Fruit fly (Drosophila melanogaster) whole organism, embryonic: Measurements from ENCODE around the gene CG9837.

Experiments used
- Aef1 ChIP-seq: fragments of 200-800 bp; sonication (Bioruptor generic); IDR thresholded peaks from 3 replicates; pipeline ENCODE4 v1.3.6; 2022; ENCODE audit warnings: missing biosample characterization, missing genetic modification characterization
- Awh ChIP-seq: fragments of 200-800 bp; sonication (Bioruptor generic); IDR thresholded peaks from 2 replicates; pipeline ENCODE4, ENCODE4 v1.3.6; 2022; ENCODE audit warnings: missing biosample characterization, missing genetic modification characterization
- BEAF-32 ChIP-seq: fragments of 200-800 bp; sonication (Bioruptor generic); optimal IDR thresholded peaks from 3 replicates; lab custom pipeline; 2017; ENCODE audit warnings: missing biosample characterization, missing genetic modification characterization, mild to moderate bottlenecking, moderate library complexity, missing genetic modification reagents
- Blimp-1 ChIP-seq: fragments of 200-800 bp; sonication (Bioruptor generic); optimal IDR thresholded peaks from 3 replicates; lab custom pipeline; 2018; ENCODE audit warnings: missing biosample characterization, missing genetic modification characterization, mild to moderate bottlenecking, moderate library complexity, missing genetic modification reagents
- CG10565 ChIP-seq: fragments of 200-800 bp; sonication (Bioruptor generic); optimal IDR thresholded peaks from 3 replicates; lab custom pipeline; 2016; ENCODE audit warnings: missing biosample characterization, mild to moderate bottlenecking, missing genetic modification characterization
- CG10979 ChIP-seq: fragments of 200-800 bp; sonication (Bioruptor generic); optimal IDR thresholded peaks from 2 replicates; lab custom pipeline; 2018; ENCODE audit warnings: missing biosample characterization, mild to moderate bottlenecking, missing genetic modification characterization, moderate library complexity
- CG12744 ChIP-seq: fragments of 200-800 bp; sonication (Bioruptor generic); optimal IDR thresholded peaks from 2 replicates; lab custom pipeline; 2016; ENCODE audit warnings: missing biosample characterization, missing genetic modification characterization
- CG15479 ChIP-seq: fragments of 200-800 bp; sonication (Bioruptor generic); optimal IDR thresholded peaks from 3 replicates; lab custom pipeline; 2019; ENCODE audit warnings: missing biosample characterization, mild to moderate bottlenecking, missing genetic modification characterization, moderate library complexity
- CG15514 ChIP-seq: fragments of 200-800 bp; sonication (Bioruptor generic); optimal IDR thresholded peaks from 3 replicates; lab custom pipeline; 2017; ENCODE audit warnings: missing biosample characterization, missing genetic modification characterization, mild to moderate bottlenecking, moderate library complexity, missing genetic modification reagents
- CG15696 ChIP-seq: fragments of 200-800 bp; sonication (Bioruptor generic); optimal IDR thresholded peaks from 2 replicates; lab custom pipeline; 2019; ENCODE audit warnings: missing biosample characterization, mild to moderate bottlenecking, missing genetic modification characterization, moderate library complexity
- CG17829 ChIP-seq: fragments of 200-800 bp; optimal IDR thresholded peaks from 2 replicates; lab custom pipeline; 2019; ENCODE audit warnings: missing biosample characterization, mild to moderate bottlenecking, missing genetic modification characterization, moderate library complexity
- CG2129 ChIP-seq: fragments of 200-800 bp; sonication (Bioruptor generic); IDR thresholded peaks from 2 replicates; pipeline ENCODE4 v1.3.6; 2022; ENCODE audit warnings: missing biosample characterization, missing genetic modification characterization; ENCODE audit not compliant: partially characterized antibody
- CG30020 ChIP-seq: fragments of 200-800 bp; optimal IDR thresholded peaks from 2 replicates; lab custom pipeline; 2019; ENCODE audit warnings: missing biosample characterization, mild to moderate bottlenecking, missing genetic modification characterization, moderate library complexity
- CG30431 ChIP-seq: fragments of 200-800 bp; sonication (Bioruptor generic); optimal IDR thresholded peaks from 2 replicates; lab custom pipeline; 2017; ENCODE audit warnings: missing biosample characterization, missing genetic modification characterization
- CG3163 ChIP-seq: fragments of 200-800 bp; sonication (Bioruptor generic); optimal IDR thresholded peaks from 3 replicates; lab custom pipeline; 2016; ENCODE audit warnings: missing biosample characterization, missing genetic modification characterization
- CG3407 ChIP-seq: fragments of 200-800 bp; sonication (Bioruptor generic); optimal IDR thresholded peaks from 2 replicates; lab custom pipeline; 2018; ENCODE audit warnings: missing biosample characterization, mild to moderate bottlenecking, missing genetic modification characterization
- CG3847 ChIP-seq: fragments of 200-800 bp; sonication (Bioruptor generic); IDR thresholded peaks from 2 replicates; pipeline ENCODE4 v1.3.6; 2022; ENCODE audit warnings: missing biosample characterization, missing genetic modification characterization
- CG4282 ChIP-seq: fragments of 200-800 bp; sonication (Bioruptor generic); optimal IDR thresholded peaks from 2 replicates; lab custom pipeline; 2016; ENCODE audit warnings: missing biosample characterization, missing genetic modification characterization
- CG5245 ChIP-seq: fragments of 200-800 bp; sonication (Bioruptor generic); optimal IDR thresholded peaks from 3 replicates; lab custom pipeline; 2016; ENCODE audit warnings: missing biosample characterization, missing genetic modification characterization
- CG6254 ChIP-seq: fragments of 200-800 bp; sonication (Bioruptor generic); optimal IDR thresholded peaks from 3 replicates; lab custom pipeline; 2017; ENCODE audit warnings: mild to moderate bottlenecking, missing biosample characterization, missing genetic modification reagents, missing genetic modification characterization
- CG7357 ChIP-seq: fragments of 200-800 bp; sonication (Bioruptor generic); IDR thresholded peaks from 3 replicates; pipeline ENCODE4 v1.3.6; 2022; ENCODE audit warnings: missing biosample characterization, missing genetic modification characterization
- CG7987 ChIP-seq: fragments of 200-800 bp; sonication (Bioruptor generic); optimal IDR thresholded peaks from 2 replicates; lab custom pipeline; 2018; ENCODE audit warnings: missing biosample characterization, mild to moderate bottlenecking, missing genetic modification characterization, moderate library complexity
- GATAe ChIP-seq: fragments of 200-800 bp; sonication (Bioruptor generic); conservative IDR thresholded peaks from 2 replicates; pipeline ENCODE4 v1.3.6; 2022; ENCODE audit warnings: missing biosample characterization, missing genetic modification characterization
- Hand ChIP-seq: fragments of 200-800 bp; sonication (Bioruptor generic); optimal IDR thresholded peaks from 2 replicates; lab custom pipeline; 2017; ENCODE audit warnings: mild to moderate bottlenecking, missing biosample characterization, missing genetic modification reagents, missing genetic modification characterization
- Sry-β ChIP-seq: fragments of 200-800 bp; sonication (Bioruptor generic); optimal IDR thresholded peaks from 2 replicates; lab custom pipeline; 2018; ENCODE audit warnings: missing biosample characterization, mild to moderate bottlenecking, missing genetic modification characterization, moderate library complexity
- Stat92E ChIP-seq, 3 experiments: fragments of >200 bp in 2 of 3; fragments of 200-800 bp in 1 of 3; sonication (Bioruptor generic) in 1 of 3; optimal IDR thresholded peaks; 2 replicates each; lab custom pipeline; 2017 to 2019; ENCODE audit warnings: missing biosample characterization in 3 of 3, missing genetic modification characterization in 3 of 3, mild to moderate bottlenecking in 1 of 3, moderate library complexity in 1 of 3
- Taf1 ChIP-seq: fragments of 200-800 bp; sonication (Bioruptor generic); IDR thresholded peaks from 2 replicates; pipeline ENCODE4 v1.3.6; 2022; ENCODE audit warnings: missing biosample characterization, missing genetic modification characterization
- YL-1 ChIP-seq: fragments of 200-800 bp; sonication (Bioruptor generic); optimal IDR thresholded peaks from 3 replicates; lab custom pipeline; 2017; ENCODE audit warnings: missing biosample characterization, mild to moderate bottlenecking, missing genetic modification characterization
- ab ChIP-seq: fragments of 200-800 bp; sonication (Bioruptor generic); optimal IDR thresholded peaks from 2 replicates; lab custom pipeline; 2016; ENCODE audit warnings: missing biosample characterization, missing genetic modification characterization
- al ChIP-seq: fragments of 200-800 bp; sonication (Bioruptor generic); IDR thresholded peaks from 2 replicates; pipeline ENCODE4 v1.3.6; 2022; ENCODE audit warnings: missing biosample characterization, missing genetic modification characterization
- ara ChIP-seq: fragments of 200-800 bp; sonication (Bioruptor generic); IDR thresholded peaks from 2 replicates; pipeline ENCODE4 v1.3.6; 2022; ENCODE audit warnings: missing biosample characterization, missing genetic modification characterization
- dati ChIP-seq: fragments of 200-800 bp; sonication (Bioruptor generic); IDR thresholded peaks from 2 replicates; pipeline ENCODE4 v1.3.6; 2022; ENCODE audit warnings: missing biosample characterization, missing genetic modification characterization
- ewg ChIP-seq: fragments of 200-800 bp; sonication (Bioruptor generic); optimal IDR thresholded peaks from 3 replicates; lab custom pipeline; 2017; ENCODE audit warnings: mild to moderate bottlenecking, missing biosample characterization, missing genetic modification reagents, missing genetic modification characterization
- fru ChIP-seq: fragments of >200 bp; optimal IDR thresholded peaks from 2 replicates; lab custom pipeline; 2017
- insv ChIP-seq, 2 experiments: fragments of 200-800 bp; sonication (Bioruptor generic); optimal IDR thresholded peaks; 3 replicates each; lab custom pipeline; 2016 to 2018; ENCODE audit warnings: missing biosample characterization in 2 of 2, missing genetic modification characterization in 2 of 2
- klu ChIP-seq: fragments of 200-800 bp; sonication (Bioruptor generic); IDR thresholded peaks from 2 replicates; pipeline ENCODE4 v1.3.6; 2022; ENCODE audit warnings: missing biosample characterization, missing genetic modification characterization
- lov ChIP-seq, 2 experiments: fragments of 200-800 bp in 1 of 2; fragments of >200 bp in 1 of 2; sonication (Bioruptor generic) in 1 of 2; IDR thresholded peaks in 1 of 2; optimal IDR thresholded peaks in 1 of 2; 2 replicates in 1 of 2; 3 replicates in 1 of 2; pipeline versions ENCODE4 v1.3.6 to Lab custom; 2017 to 2022; ENCODE audit warnings: missing biosample characterization in 1 of 2, missing genetic modification characterization in 1 of 2
- nerfin-1 ChIP-seq: fragments of 200-800 bp; sonication (Bioruptor generic); optimal IDR thresholded peaks from 3 replicates; lab custom pipeline; 2019; ENCODE audit warnings: missing biosample characterization, mild to moderate bottlenecking, missing genetic modification characterization, moderate library complexity
- nom ChIP-seq: fragments of 200-800 bp; sonication (Bioruptor generic); optimal IDR thresholded peaks from 2 replicates; lab custom pipeline; 2017; ENCODE audit warnings: missing biosample characterization, missing genetic modification characterization, mild to moderate bottlenecking, moderate library complexity, missing genetic modification reagents
- onecut ChIP-seq: fragments of 200-800 bp; sonication (Bioruptor generic); IDR thresholded peaks from 2 replicates; pipeline ENCODE4 v1.3.6; 2022; ENCODE audit warnings: missing biosample characterization, missing genetic modification characterization
- sob ChIP-seq: fragments of 200-800 bp; sonication (Bioruptor generic); IDR thresholded peaks from 2 replicates; pipeline ENCODE4 v1.3.6; 2022; ENCODE audit warnings: missing biosample characterization, missing genetic modification characterization
- sug ChIP-seq: fragments of 200-800 bp; optimal IDR thresholded peaks from 2 replicates; lab custom pipeline; 2019; ENCODE audit warnings: missing biosample characterization, mild to moderate bottlenecking, missing genetic modification characterization, moderate library complexity
- tio ChIP-seq: fragments of 200-800 bp; sonication (Bioruptor generic); optimal IDR thresholded peaks from 2 replicates; lab custom pipeline; 2017; ENCODE audit warnings: missing biosample characterization, missing genetic modification characterization, inconsistent platforms
- tll ChIP-seq, 2 experiments: fragments of 200-800 bp in 1 of 2; fragments of >200 bp in 1 of 2; sonication (Bioruptor generic) in 1 of 2; optimal IDR thresholded peaks; 2 replicates each; lab custom pipeline; 2017 to 2019; ENCODE audit warnings: missing biosample characterization in 2 of 2, missing genetic modification characterization in 2 of 2, mild to moderate bottlenecking in 1 of 2, moderate library complexity in 1 of 2
- unpg ChIP-seq: fragments of 200-800 bp; sonication (Bioruptor generic); optimal IDR thresholded peaks from 3 replicates; lab custom pipeline; 2018; ENCODE audit warnings: missing biosample characterization, mild to moderate bottlenecking, missing genetic modification characterization, moderate library complexity
- vvl ChIP-seq: fragments of 200-800 bp; sonication (Bioruptor generic); IDR thresholded peaks from 2 replicates; pipeline ENCODE4 v1.3.6; 2022; ENCODE audit warnings: missing biosample characterization, missing genetic modification characterization
- wdn ChIP-seq: fragments of 200-800 bp; sonication (Bioruptor generic); IDR thresholded peaks from 2 replicates; pipeline ENCODE4 v1.3.6; 2022; ENCODE audit warnings: missing biosample characterization, missing genetic modification characterization
- zfh2 ChIP-seq: fragments of 200-800 bp; sonication (Bioruptor generic); optimal IDR thresholded peaks from 2 replicates; lab custom pipeline; 2016; ENCODE audit warnings: missing biosample characterization, missing genetic modification characterization

The CG9837 gene

DNA sequence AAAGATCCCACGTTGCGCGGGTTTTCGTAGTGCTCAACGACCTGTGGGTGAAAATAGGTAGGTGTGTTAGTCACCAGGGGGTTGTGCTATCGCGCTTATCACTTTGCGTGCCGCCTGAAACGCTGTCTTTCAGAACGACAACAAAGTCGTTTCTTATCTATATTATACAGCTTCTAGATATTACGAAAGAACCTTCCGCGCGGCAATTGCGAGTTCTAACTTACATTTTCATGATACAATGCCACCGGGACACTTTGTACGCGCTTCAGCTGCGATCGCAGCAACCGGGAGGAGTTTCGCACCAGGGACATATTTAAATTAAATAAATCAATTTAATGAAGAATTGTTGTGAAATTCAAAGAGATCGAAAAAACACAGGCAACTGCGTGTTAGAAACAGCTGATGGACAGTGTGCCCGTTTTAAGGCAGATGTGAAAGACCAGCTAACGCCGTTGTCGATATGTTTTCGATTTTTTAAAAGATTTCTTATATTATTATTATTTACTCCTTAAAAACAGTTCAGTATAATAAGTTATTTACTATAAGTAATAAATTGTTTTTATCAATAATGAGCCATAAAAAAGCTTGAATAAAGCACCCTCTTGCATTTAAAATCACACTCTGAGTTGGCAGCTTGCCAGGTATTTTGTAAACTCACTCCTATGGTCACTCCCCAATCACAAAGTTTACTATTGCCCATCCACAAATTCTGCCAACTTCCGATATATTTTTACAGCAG lies 10.6 kb upstream of the CG9837 start, which contains the start of the genes IscU and CG8379:
TSS of gene IscU (minus strand) at position 417 of the 739 bp plus-strand sequence.
TSS of gene CG8379 (plus strand) at position 651 of the 739 bp plus-strand sequence.
- TF ChIP-seq YL-1 (GFP tag; lab: Kevin White, UChicago): peak; percentile 87
- no peak for TF ChIP-seq CG5245 (GFP tag; lab: Kevin White, UChicago)
- TF ChIP-seq CG15514 (GFP tag; lab: Kevin White, UChicago): peak; percentile 50
- no peak for TF ChIP-seq CG12744 (GFP tag; lab: Kevin White, UChicago)
- TF ChIP-seq lov (optimal IDR thresholded peaks at IDR 0.05; lab: Kevin White, UChicago): no peak
- no peak for TF ChIP-seq lov (GFP tag; IDR thresholded peaks at IDR 0.05; lab: Robert Waterston, UW)
- TF ChIP-seq insv (GFP tag; optimal IDR thresholded peaks at IDR 0.05; lab: Kevin White, UChicago): peak in 1 of 2 experiments; percentile 3
- TF ChIP-seq GATAe (GFP tag; lab: Robert Waterston, UW): 0 out of 2 replicates have a peak, but pooled peaks have one; percentile 10
- TF ChIP-seq tio (GFP tag; lab: Kevin White, UChicago): no peak
- TF ChIP-seq Blimp-1 (GFP tag; lab: Kevin White, UChicago): no peak
- no peak for TF ChIP-seq CG10565 (GFP tag; lab: Kevin White, UChicago)
- TF ChIP-seq Sry-β (GFP tag; lab: Kevin White, UChicago): no peak
- no peak for TF ChIP-seq vvl (GFP tag; lab: Robert Waterston, UW)
- TF ChIP-seq CG3163 (GFP tag; lab: Kevin White, UChicago): no peak
- TF ChIP-seq sug (tag; lab: Kevin White, UChicago): peak; percentile 98
- no peak for TF ChIP-seq klu
- no peak for TF ChIP-seq dati (GFP tag; lab: Robert Waterston, UW)
- TF ChIP-seq CG3407: peak; percentile 3
- TF ChIP-seq CG15696 (tag; lab: Kevin White, UChicago): no peak
- no peak for TF ChIP-seq CG7357 (GFP tag; lab: Robert Waterston, UW)
- TF ChIP-seq Awh (GFP tag; lab: Robert Waterston, UW): no peak
- TF ChIP-seq Stat92E (GFP tag; optimal IDR thresholded peaks at IDR 0.05; lab: Kevin White, UChicago): peak in 1 of 3 experiments; percentile 10
- TF ChIP-seq Taf1 (GFP tag; lab: Robert Waterston, UW): no peak
- no peak for TF ChIP-seq wdn (GFP tag; lab: Robert Waterston, UW)
- peak; percentile 61 for TF ChIP-seq CG30020 (tag; lab: Kevin White, UChicago)
- TF ChIP-seq nom: no peak
- TF ChIP-seq tll (GFP tag; optimal IDR thresholded peaks at IDR 0.05; lab: Kevin White, UChicago): no peak
- TF ChIP-seq ab: no peak
- no peak for TF ChIP-seq CG4282 (GFP tag; lab: Kevin White, UChicago)
- TF ChIP-seq CG10979 (tag; lab: Kevin White, UChicago): no peak
- no peak for TF ChIP-seq al
- TF ChIP-seq onecut (GFP tag; lab: Robert Waterston, UW): no peak
- TF ChIP-seq CG30431 (GFP tag; lab: Kevin White, UChicago): no peak
- TF ChIP-seq Hand (GFP tag; lab: Kevin White, UChicago): peak; percentile 19
- peak; percentile 57 for TF ChIP-seq CG15479 (GFP tag; lab: Kevin White, UChicago)
- TF ChIP-seq ara (GFP tag; lab: Robert Waterston, UW): no peak
- no peak for TF ChIP-seq sob (GFP tag; lab: Robert Waterston, UW)
- peak; percentile 53 for TF ChIP-seq CG17829
- peak; percentile 34; the same call in 1 of the 2 replicates for TF ChIP-seq CG2129 (GFP tag; lab: Robert Waterston, UW)
- no peak for TF ChIP-seq CG7987 (GFP tag; lab: Kevin White, UChicago)
- no peak for TF ChIP-seq nerfin-1 (tag; lab: Kevin White, UChicago)
- peak; percentile 12 for TF ChIP-seq CG6254 (GFP tag; lab: Kevin White, UChicago)
- TF ChIP-seq fru (lab: Kevin White, UChicago): no peak
- peak; percentile 74 for TF ChIP-seq BEAF-32 (GFP tag; lab: Kevin White, UChicago)
- TF ChIP-seq ewg (GFP tag; lab: Kevin White, UChicago): no peak
- no peak for TF ChIP-seq Aef1
- no peak for TF ChIP-seq unpg (GFP tag; lab: Kevin White, UChicago)
- no peak for TF ChIP-seq zfh2
- peak; percentile 40; the same call in 1 of the 2 replicates for TF ChIP-seq CG3847 (GFP tag; lab: Robert Waterston, UW)
